Worm (Caenorhabditis elegans) whole organism, mixed stage, embryonic: ENCODE results near the gene Y38C1AA.19.

Source experiments
- ces-1 ChIP-seq: fragments of 150-350 bp; optimal IDR thresholded peaks from 2 replicates; lab custom pipeline; 2014; ENCODE audit warnings: missing biosample characterization, missing genetic modification reagents, missing genetic modification characterization
- elt-1 ChIP-seq: sonication (generic microtip); optimal IDR thresholded peaks from 2 replicates; lab custom pipeline; 2017; ENCODE audit warnings: missing genetic modification characterization, mild to moderate bottlenecking, missing compliant biosample characterization, antibody characterized with exemption, moderate library complexity, borderline replicate concordance; ENCODE audit not compliant: insufficient read depth
- hlh-1 ChIP-seq: fragments of 150-350 bp; optimal IDR thresholded peaks from 2 replicates; lab custom pipeline; 2014; ENCODE audit warnings: missing biosample characterization, missing genetic modification reagents, missing genetic modification characterization
- nhr-12 ChIP-seq: fragments of 150-350 bp; optimal IDR thresholded peaks from 2 replicates; lab custom pipeline; 2014; ENCODE audit warnings: missing biosample characterization, missing genetic modification characterization
- nhr-76 ChIP-seq: sonication (generic microtip); optimal IDR thresholded peaks from 2 replicates; lab custom pipeline; 2017; ENCODE audit warnings: missing biosample characterization, missing genetic modification characterization
- pha-4 ChIP-seq: fragments of 150-350 bp; optimal IDR thresholded peaks from 2 replicates; lab custom pipeline; 2018; ENCODE audit warnings: missing biosample characterization, missing genetic modification reagents, missing genetic modification characterization
- sptf-1 ChIP-seq: sonication (generic microtip); optimal IDR thresholded peaks from 2 replicates; lab custom pipeline; 2017; ENCODE audit warnings: mild to moderate bottlenecking, missing genetic modification characterization, moderate library complexity, missing compliant biosample characterization
- unc-39 ChIP-seq: fragments of 150-350 bp; optimal IDR thresholded peaks from 2 replicates; lab custom pipeline; 2014; ENCODE audit warnings: missing biosample characterization, missing genetic modification characterization

DNA sequence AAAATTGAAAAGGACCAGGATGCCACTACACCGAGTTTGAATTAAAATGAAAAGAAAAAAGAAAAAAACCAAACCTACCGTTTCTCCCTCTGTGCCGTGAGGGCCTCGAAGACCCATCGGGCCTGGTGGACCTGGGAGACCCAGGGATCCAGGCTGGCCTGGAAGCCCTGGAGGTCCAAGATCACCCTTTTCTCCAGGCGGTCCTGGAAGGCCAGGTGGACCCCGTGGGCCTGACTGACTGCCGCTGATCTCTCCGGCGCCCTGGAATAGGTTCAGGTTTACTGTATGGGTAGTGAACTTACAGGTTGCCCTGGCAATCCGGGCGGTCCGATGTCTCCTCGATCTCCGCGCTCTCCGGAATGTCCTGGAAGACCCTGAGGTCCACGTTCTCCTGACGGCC, 20.3 kb upstream of the Y38C1AA.19 start:
- TF ChIP-seq nhr-76 (tag; lab: Kevin White, UChicago) (no peak), hlh-1 (tag; lab: Kevin White, UChicago) (no peak), ces-1 (GFP tag; lab: Kevin White, UChicago) (no peak), nhr-12 (tag; lab: Kevin White, UChicago) (no peak), sptf-1 (no peak), pha-4 (tag; lab: Kevin White, UChicago) (no peak), unc-39 (tag; lab: Kevin White, UChicago) (no peak), elt-1 (tag; lab: Kevin White, UChicago) (no peak)
